Worm (Caenorhabditis elegans) whole organism, L4 larva: Measurements from ENCODE around the gene zipt-2.1.

ENCODE experiments used
- ama-1 ChIP-seq: fragments of 150-350 bp; optimal IDR thresholded peaks from 2 replicates; lab custom pipeline; 2014; ENCODE audit warnings: inconsistent platforms, mixed read lengths
- hlh-30 ChIP-seq: sonication (generic microtip); optimal IDR thresholded peaks from 2 replicates; lab custom pipeline; 2017; ENCODE audit warnings: antibody characterized with exemption, mild to moderate bottlenecking, missing genetic modification characterization, missing compliant biosample characterization; ENCODE audit not compliant: insufficient read depth
- lin-1 ChIP-seq: fragments of 200-800 bp; sonication (Bioruptor generic); IDR thresholded peaks from 2 replicates; pipeline ENCODE4 v1.3.6; 2022; ENCODE audit warnings: missing genetic modification reagents, missing genetic modification characterization, missing compliant biosample characterization
- rbr-2 ChIP-seq: sonication (generic microtip); optimal IDR thresholded peaks from 2 replicates; lab custom pipeline; 2016; ENCODE audit warnings: missing genotype, missing genetic modification characterization, missing compliant biosample characterization
- snpc-4 ChIP-seq: fragments of 150-350 bp; optimal IDR thresholded peaks from 2 replicates; lab custom pipeline; 2014; ENCODE audit warnings: missing biosample characterization, missing genetic modification characterization
- ztf-11 ChIP-seq: fragments of 150-350 bp; optimal IDR thresholded peaks from 2 replicates; lab custom pipeline; 2014; ENCODE audit warnings: missing biosample characterization, missing genetic modification characterization

DNA sequence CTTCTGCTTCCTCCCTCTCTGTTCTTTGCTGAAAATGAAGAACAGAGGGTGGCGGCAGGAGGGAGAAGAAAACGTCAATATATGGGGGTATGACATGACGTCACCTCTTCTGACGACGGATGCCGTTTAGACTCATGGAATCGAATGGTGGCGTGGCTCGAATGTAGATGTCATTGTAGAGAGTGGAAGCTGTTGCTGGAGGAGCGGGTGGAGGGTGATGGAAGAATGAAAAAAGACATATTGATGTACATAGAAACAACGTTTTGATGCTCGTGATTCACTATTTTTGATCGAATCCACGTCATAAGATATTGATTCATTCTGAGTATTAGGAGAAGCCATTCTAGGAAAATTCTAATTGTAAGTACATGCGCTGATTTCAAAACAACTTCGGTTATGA lies 19.6 kb downstream of the zipt-2.1 start:
- no peak for TF ChIP-seq snpc-4 (tag; lab: Kevin White, UChicago)
- peak; percentile 29 for TF ChIP-seq hlh-30 (tag; lab: Kevin White, UChicago)
- peak; percentile 49 for TF ChIP-seq rbr-2 (tag; lab: Kevin White, UChicago)
- no peak for TF ChIP-seq ztf-11 (tag; lab: Kevin White, UChicago)
- no peak for TF ChIP-seq lin-1 (GFP tag; lab: Robert Waterston, UW)
- TF ChIP-seq ama-1 (lab: Kevin White, UChicago), result no peak
